Fruit fly (Drosophila melanogaster): ENCODE measurements around the gene CG12643.

The CG12643 gene

DNA sequence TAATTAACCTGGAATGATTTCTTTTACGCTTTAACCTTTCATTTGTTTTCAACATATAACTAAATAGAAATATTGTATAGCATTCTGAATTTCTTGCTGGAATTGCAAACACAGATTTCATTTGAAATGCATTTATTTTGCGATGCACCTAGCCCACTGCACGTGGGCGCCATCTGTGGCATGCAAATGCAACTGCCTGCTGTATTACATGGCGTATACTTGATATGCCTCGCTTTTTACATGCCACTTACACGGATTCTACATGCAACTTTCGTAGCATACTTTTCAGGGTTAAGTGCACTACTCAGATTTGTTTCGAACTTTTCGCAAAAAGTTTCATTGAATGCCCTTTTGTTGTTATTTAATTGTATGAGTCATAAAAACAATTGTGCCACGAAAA is 12.3 kb downstream of the CG12643 start:
- TF ChIP-seq bab1 (GFP tag; optimal IDR thresholded peaks at IDR 0.05) (no peak), CG7101 (tag; optimal IDR thresholded peaks at IDR 0.05) (no peak), ovo (GFP tag; optimal IDR thresholded peaks at IDR 0.05) (no peak), CG1620 (GFP tag; optimal IDR thresholded peaks at IDR 0.05) (no peak), CG7045 (GFP tag; optimal IDR thresholded peaks at IDR 0.05) (no peak), cnc (optimal IDR thresholded peaks at IDR 0.05) (no peak), Clk (GFP tag; optimal IDR thresholded peaks at IDR 0.05) (no peak), kay (GFP tag; ENCODE audit: borderline replicate concordance) (no peak), CG33017 (tag; optimal IDR thresholded peaks at IDR 0.05) (no peak), pad (GFP tag; optimal IDR thresholded peaks at IDR 0.05) (no peak), toe (GFP tag; optimal IDR thresholded peaks at IDR 0.05) (no peak), CG5204 (GFP tag; optimal IDR thresholded peaks at IDR 0.05) (no peak), Mnt (GFP tag; optimal IDR thresholded peaks at IDR 0.05) (no peak), CG11617 (GFP tag; optimal IDR thresholded peaks at IDR 0.05) (no peak), Crg-1 (GFP tag; optimal IDR thresholded peaks at IDR 0.05) (no peak), Hr96 (GFP tag; optimal IDR thresholded peaks at IDR 0.05) (no peak), tj (GFP tag; optimal IDR thresholded peaks at IDR 0.05) (no peak)

dm6 chrX:10250659-10251058 is 14.4 kb downstream of the CG12643 start:
- no peak for TF ChIP-seq pad (GFP tag; optimal IDR thresholded peaks at IDR 0.05)
- no peak for TF ChIP-seq CG14711 (tag; optimal IDR thresholded peaks at IDR 0.05)
- TF ChIP-seq CG33017 (tag; optimal IDR thresholded peaks at IDR 0.05) = peak; percentile 2
- peak; percentile 52 for TF ChIP-seq Mnt (GFP tag; optimal IDR thresholded peaks at IDR 0.05)
- no peak for TF ChIP-seq Clk (GFP tag; optimal IDR thresholded peaks at IDR 0.05)

DNA sequence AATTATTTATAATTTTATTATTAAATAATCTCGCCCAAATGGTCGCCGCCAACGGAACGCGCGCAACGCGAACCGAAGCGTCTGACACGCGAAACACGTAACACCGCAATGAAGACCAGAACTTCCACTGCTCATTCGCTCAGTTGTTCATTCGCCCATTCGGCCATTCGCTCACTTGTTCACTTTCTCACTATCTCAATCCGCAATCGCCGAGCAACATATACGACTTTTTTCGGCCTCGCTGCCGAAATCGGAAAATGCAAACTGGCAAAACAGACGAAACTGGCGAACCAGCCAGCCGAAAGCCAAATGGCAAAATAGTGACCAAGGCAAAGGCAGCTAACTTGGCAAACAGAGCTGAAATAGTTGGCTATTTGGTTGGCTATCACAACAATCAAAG is 15.0 kb downstream of the CG12643 start:
- TF ChIP-seq tj (GFP tag; optimal IDR thresholded peaks at IDR 0.05) (peak; percentile 11), CG7101 (tag; optimal IDR thresholded peaks at IDR 0.05) (no peak)

dm6 chrX:10247366-10247765 is 17.7 kb downstream of the CG12643 start:
- peak; percentile 1 for TF ChIP-seq Mnt (GFP tag; optimal IDR thresholded peaks at IDR 0.05)
- no peak for TF ChIP-seq cic (GFP tag; optimal IDR thresholded peaks at IDR 0.05)

- TF ChIP-seq CG14711 (tag; optimal IDR thresholded peaks at IDR 0.05) (peak; percentile 5), cnc (optimal IDR thresholded peaks at IDR 0.05) (no peak), Mnt (GFP tag; optimal IDR thresholded peaks at IDR 0.05) (no peak), CG33017 (tag; optimal IDR thresholded peaks at IDR 0.05) (no peak)
Measured at dm6 chrX:10244763-10245162, 20.3 kb downstream of the CG12643 start.

dm6 chrX:10243540-10243939 is 21.5 kb downstream of the CG12643 start:
- no peak for TF ChIP-seq toe (GFP tag; optimal IDR thresholded peaks at IDR 0.05)
- TF ChIP-seq ovo (GFP tag; optimal IDR thresholded peaks at IDR 0.05) = no peak
- no peak for TF ChIP-seq CG33017 (tag; optimal IDR thresholded peaks at IDR 0.05)
- no peak for TF ChIP-seq CG11617 (GFP tag; optimal IDR thresholded peaks at IDR 0.05)
- no peak for TF ChIP-seq CG7101 (tag; optimal IDR thresholded peaks at IDR 0.05)

- TF ChIP-seq CG11617 (GFP tag; optimal IDR thresholded peaks at IDR 0.05) = no peak
- TF ChIP-seq CG7101 (tag; optimal IDR thresholded peaks at IDR 0.05) = no peak
- TF ChIP-seq Hr96 (GFP tag; optimal IDR thresholded peaks at IDR 0.05) = no peak
- TF ChIP-seq CG5204 (GFP tag; optimal IDR thresholded peaks at IDR 0.05) = no peak
- TF ChIP-seq Crg-1 (GFP tag; optimal IDR thresholded peaks at IDR 0.05) = no peak
- TF ChIP-seq toe (GFP tag; optimal IDR thresholded peaks at IDR 0.05) = no peak
- no peak for TF ChIP-seq CG33017 (tag; optimal IDR thresholded peaks at IDR 0.05)
- no peak for TF ChIP-seq CG7045 (GFP tag; optimal IDR thresholded peaks at IDR 0.05)
- TF ChIP-seq bab1 (GFP tag; optimal IDR thresholded peaks at IDR 0.05) = no peak
- no peak for TF ChIP-seq CG12768 (GFP tag; optimal IDR thresholded peaks at IDR 0.05)
- TF ChIP-seq pad (GFP tag; optimal IDR thresholded peaks at IDR 0.05) = no peak
- TF ChIP-seq CG14711 (tag; optimal IDR thresholded peaks at IDR 0.05) = no peak
- no peak for TF ChIP-seq cnc (optimal IDR thresholded peaks at IDR 0.05)
Measured at dm6 chrX:10242883-10243282, 22.2 kb downstream of the CG12643 start.

dm6 chrX:10241919-10242318 is 23.1 kb downstream of the CG12643 start:
- TF ChIP-seq Crg-1 (GFP tag; optimal IDR thresholded peaks at IDR 0.05) (no peak), tj (GFP tag; optimal IDR thresholded peaks at IDR 0.05) (no peak), CG7045 (GFP tag; optimal IDR thresholded peaks at IDR 0.05) (no peak), Clk (GFP tag; optimal IDR thresholded peaks at IDR 0.05) (no peak), ovo (GFP tag; optimal IDR thresholded peaks at IDR 0.05) (no peak)

- TF ChIP-seq toe (GFP tag; optimal IDR thresholded peaks at IDR 0.05) = no peak
- TF ChIP-seq Crg-1 (GFP tag; optimal IDR thresholded peaks at IDR 0.05) = no peak
- TF ChIP-seq CG7045 (GFP tag; optimal IDR thresholded peaks at IDR 0.05) = no peak
- no peak for TF ChIP-seq cnc (optimal IDR thresholded peaks at IDR 0.05)
- TF ChIP-seq Hr96 (GFP tag; optimal IDR thresholded peaks at IDR 0.05) = no peak
- TF ChIP-seq CG7101 (tag; optimal IDR thresholded peaks at IDR 0.05) = no peak
- no peak for TF ChIP-seq CG12768 (GFP tag; optimal IDR thresholded peaks at IDR 0.05)
- no peak for TF ChIP-seq CG11617 (GFP tag; optimal IDR thresholded peaks at IDR 0.05)
- TF ChIP-seq Clk (GFP tag; optimal IDR thresholded peaks at IDR 0.05) = no peak
- no peak for TF ChIP-seq kay (GFP tag; ENCODE audit: borderline replicate concordance)
- no peak for TF ChIP-seq pad (GFP tag; optimal IDR thresholded peaks at IDR 0.05)
Measured at dm6 chrX:10234024-10234520, 31.0 kb downstream of the CG12643 start.

All from whole organism, adult.